Worm (Caenorhabditis elegans): ENCODE results near the gene fbxb-10.

Gene fbxb-10

ce11 chrII:1851716-1852115 is 33.5 kb upstream of the fbxb-10 start (continued):
- TF ChIP-seq egl-27 (tag; optimal IDR thresholded peaks at IDR 0.05) (no peak), nhr-28 (tag; optimal IDR thresholded peaks at IDR 0.05) (no peak), mdl-1 (tag; optimal IDR thresholded peaks at IDR 0.05) (peak in 1 of 2 experiments; percentile 7), ceh-90 (tag; optimal IDR thresholded peaks at IDR 0.05) (no peak), blmp-1 (tag; optimal IDR thresholded peaks at IDR 0.05) (peak; percentile 40), elt-2 (tag; optimal IDR thresholded peaks at IDR 0.05) (peak; percentile 100), unc-86 (tag; optimal IDR thresholded peaks at IDR 0.05) (no peak), aha-1 (tag; optimal IDR thresholded peaks at IDR 0.05) (no peak), sox-4 (tag; optimal IDR thresholded peaks at IDR 0.05) (no peak), fkh-8 (tag; optimal IDR thresholded peaks at IDR 0.05) (no peak), unc-130 (tag; optimal IDR thresholded peaks at IDR 0.05) (no peak), nhr-12 (tag; optimal IDR thresholded peaks at IDR 0.05) (no peak), unc-98 (GFP tag; IDR thresholded peaks at IDR 0.05) (no peak), nhr-237 (tag; optimal IDR thresholded peaks at IDR 0.05) (no peak), ceh-8 (GFP tag; optimal IDR thresholded peaks at IDR 0.05) (no peak), efl-3 (GFP tag; optimal IDR thresholded peaks at IDR 0.05) (no peak), lin-15B (tag; optimal IDR thresholded peaks at IDR 0.05) (no peak), fkh-10 (GFP tag; optimal IDR thresholded peaks at IDR 0.05) (no peak), pag-3 (tag; optimal IDR thresholded peaks at IDR 0.05; ENCODE audit: borderline replicate concordance, insufficient read depth) (no peak), ceh-82 (tag; optimal IDR thresholded peaks at IDR 0.05) (no peak), dsc-1 (tag; optimal IDR thresholded peaks at IDR 0.05) (no peak), C34B4.2 (tag; optimal IDR thresholded peaks at IDR 0.05) (no peak), nhr-76 (tag; optimal IDR thresholded peaks at IDR 0.05) (no peak), nhr-11 (tag; optimal IDR thresholded peaks at IDR 0.05) (no peak), pqm-1 (tag; optimal IDR thresholded peaks at IDR 0.05) (peak; percentile 92), lin-39 (tag; optimal IDR thresholded peaks at IDR 0.05) (no peak), nhr-47 (tag; optimal IDR thresholded peaks at IDR 0.05) (no peak), irx-1 (tag; optimal IDR thresholded peaks at IDR 0.05) (no peak), unc-62 (GFP tag; optimal IDR thresholded peaks at IDR 0.05) (no peak), lin-13 (GFP tag; optimal IDR thresholded peaks at IDR 0.05) (no peak), nhr-19 (GFP tag; conservative IDR thresholded peaks at IDR 0.05) (peak; percentile 43; the same call in 1 of the 2 replicates), sup-37 (GFP tag; optimal IDR thresholded peaks at IDR 0.05) (no peak), tlp-1 (tag; optimal IDR thresholded peaks at IDR 0.05) (peak; percentile 84), rnt-1 (tag; optimal IDR thresholded peaks at IDR 0.05) (no peak), elt-3 (tag; optimal IDR thresholded peaks at IDR 0.05) (peak in 2 of 6 experiments; percentile 68 to 69), zip-4 (GFP tag; optimal IDR thresholded peaks at IDR 0.05) (no peak), tbx-2 (tag; optimal IDR thresholded peaks at IDR 0.05) (no peak), alr-1 (tag; optimal IDR thresholded peaks at IDR 0.05; ENCODE audit: borderline replicate concordance) (no peak), nhr-90 (tag; optimal IDR thresholded peaks at IDR 0.05; ENCODE audit: poor library complexity) (peak; percentile 48), nhr-71 (tag; optimal IDR thresholded peaks at IDR 0.05) (no peak), isw-1 (GFP tag; IDR thresholded peaks at IDR 0.05) (no peak), sptf-1 (tag; optimal IDR thresholded peaks at IDR 0.05) (no peak), vab-15 (tag; optimal IDR thresholded peaks at IDR 0.05) (no peak), grh-1 (GFP tag; IDR thresholded peaks at IDR 0.05) (no peak), fos-1 (tag; optimal IDR thresholded peaks at IDR 0.05) (no peak), skn-1 (tag; optimal IDR thresholded peaks at IDR 0.05) (no peak), lsy-2 (tag; optimal IDR thresholded peaks at IDR 0.05) (peak in 1 of 2 experiments; percentile 34), mep-1 (tag; optimal IDR thresholded peaks at IDR 0.05) (no peak), xbp-1 (tag; optimal IDR thresholded peaks at IDR 0.05) (no peak), aly-2 (tag; optimal IDR thresholded peaks at IDR 0.05) (no peak), ceh-88 (GFP tag; IDR thresholded peaks at IDR 0.05) (no peak), ama-1 (optimal IDR thresholded peaks at IDR 0.05) (no peak), ceh-63 (GFP tag; optimal IDR thresholded peaks at IDR 0.05) (no peak), nhr-85 (tag) (no peak)

Data from whole organism, L1 larva.